Worm (Caenorhabditis elegans) whole organism, early embryonic: ENCODE data around the gene mfsd-12.

ENCODE experiments used
- B0310.2 ChIP-seq: sonication (generic microtip); optimal IDR thresholded peaks from 2 replicates; lab custom pipeline; 2016; ENCODE audit warnings: mild to moderate bottlenecking, missing genetic modification characterization, missing compliant biosample characterization
- F13C5.2 ChIP-seq: sonication (generic microtip); optimal IDR thresholded peaks from 2 replicates; lab custom pipeline; 2017; ENCODE audit warnings: mild to moderate bottlenecking, missing genetic modification characterization, inconsistent platforms, missing compliant biosample characterization
- aly-1 ChIP-seq: sonication (generic microtip); optimal IDR thresholded peaks from 2 replicates; lab custom pipeline; 2016; ENCODE audit warnings: missing genetic modification characterization, missing compliant biosample characterization
- ama-1 ChIP-seq: fragments of 150-350 bp; optimal IDR thresholded peaks from 2 replicates; lab custom pipeline; 2014
- ceh-13 ChIP-seq: fragments of 200-800 bp; sonication (Bioruptor generic); optimal IDR thresholded peaks from 2 replicates; lab custom pipeline; 2018; ENCODE audit warnings: mild to moderate bottlenecking, missing genetic modification characterization, missing compliant biosample characterization
- ceh-36 ChIP-seq: sonication (generic microtip); optimal IDR thresholded peaks from 2 replicates; lab custom pipeline; 2016; ENCODE audit warnings: missing genetic modification characterization, inconsistent platforms, missing compliant biosample characterization
- ets-7 ChIP-seq: sonication (generic microtip); optimal IDR thresholded peaks from 2 replicates; lab custom pipeline; 2016; ENCODE audit warnings: missing genotype, missing genetic modification characterization, missing compliant biosample characterization
- flt-1 ChIP-seq: fragments of 200-800 bp; sonication (Bioruptor generic); IDR thresholded peaks from 2 replicates; pipeline ENCODE4 v1.3.6; 2022; ENCODE audit warnings: missing genetic modification characterization, missing compliant biosample characterization
- hmbx-1 ChIP-seq: sonication (generic microtip); optimal IDR thresholded peaks from 2 replicates; lab custom pipeline; 2016; ENCODE audit warnings: mild to moderate bottlenecking, missing genetic modification characterization, missing compliant biosample characterization
- hmg-4 ChIP-seq: fragments of 200-800 bp; sonication (Bioruptor generic); optimal IDR thresholded peaks from 2 replicates; lab custom pipeline; 2018; ENCODE audit warnings: mild to moderate bottlenecking, missing genetic modification characterization, missing compliant biosample characterization
- hnd-1 ChIP-seq: sonication (generic microtip); optimal IDR thresholded peaks from 2 replicates; lab custom pipeline; 2016; ENCODE audit warnings: missing genetic modification characterization, missing compliant biosample characterization
- pes-1 ChIP-seq: fragments of 200-800 bp; sonication (Bioruptor generic); IDR thresholded peaks from 2 replicates; pipeline ENCODE4 v1.3.6; 2022; ENCODE audit warnings: missing genetic modification reagents, missing genetic modification characterization, missing compliant biosample characterization
- scrt-1 ChIP-seq: fragments of 200-800 bp; sonication (Bioruptor generic); IDR thresholded peaks from 2 replicates; pipeline ENCODE4 v1.3.6; 2022; ENCODE audit warnings: missing genetic modification characterization, missing compliant biosample characterization
- sea-1 ChIP-seq: fragments of 200-800 bp; sonication (Bioruptor generic); conservative IDR thresholded peaks from 2 replicates; pipeline ENCODE4 v1.3.6; 2022; ENCODE audit warnings: missing genetic modification characterization, missing compliant biosample characterization
- tbx-11 ChIP-seq: fragments of 200-800 bp; sonication (Bioruptor generic); IDR thresholded peaks from 2 replicates; pipeline ENCODE4 v1.3.6; 2022; ENCODE audit warnings: missing genetic modification characterization, missing compliant biosample characterization
- tbx-37 ChIP-seq: fragments of 200-800 bp; sonication (Bioruptor generic); conservative IDR thresholded peaks from 2 replicates; pipeline ENCODE4 v1.3.6; 2022; ENCODE audit warnings: missing genetic modification reagents, missing genetic modification characterization, missing compliant biosample characterization
- tra-4 ChIP-seq: sonication (generic microtip); optimal IDR thresholded peaks from 2 replicates; lab custom pipeline; 2017; ENCODE audit warnings: missing genetic modification characterization, missing compliant biosample characterization

The mfsd-12 gene

DNA sequence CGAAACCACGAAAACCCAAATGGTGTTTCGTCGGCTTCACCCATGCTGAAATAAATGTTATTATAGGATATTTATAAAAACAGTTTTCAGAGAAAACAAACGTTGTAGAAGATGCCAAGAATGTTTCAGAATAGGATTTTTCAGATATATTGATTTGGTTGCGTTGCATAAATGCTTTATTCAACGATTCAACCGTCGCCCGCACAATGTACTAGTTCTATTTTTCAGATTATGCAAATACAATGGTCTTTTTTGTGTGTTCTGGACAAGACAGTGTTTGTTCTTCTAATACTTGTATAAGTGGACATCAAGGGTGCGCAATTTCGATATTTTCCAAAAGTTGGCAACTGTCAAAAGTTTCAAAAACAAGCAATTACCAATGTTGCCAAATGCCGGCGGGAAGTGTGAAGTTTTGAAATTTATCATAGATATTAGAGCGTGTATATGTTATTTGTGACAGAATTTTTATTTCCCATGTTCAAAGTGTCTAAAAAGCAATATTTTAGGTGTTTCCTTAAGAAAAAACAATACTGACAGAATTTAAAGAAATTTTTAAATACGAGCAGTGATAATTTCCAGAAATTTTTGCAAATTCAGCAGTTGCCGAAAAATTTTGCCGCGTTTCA, 23.4 kb downstream of the mfsd-12 start, which contains the start of gene K02G10.5:
K02G10.5 (minus strand) TSS at position 51 of the 626 bp plus-strand sequence.
- TF ChIP-seq tbx-11 (GFP tag; lab: Robert Waterston, UW) (no peak), ets-7 (tag; lab: Kevin White, UChicago) (no peak), hmbx-1 (tag; lab: Kevin White, UChicago) (no peak), hmg-4 (no peak), sea-1 (GFP tag; lab: Robert Waterston, UW) (no peak), F13C5.2 (tag; lab: Kevin White, UChicago) (no peak), flt-1 (GFP tag; lab: Robert Waterston, UW) (no peak), scrt-1 (no peak), tbx-37 (GFP tag; lab: Robert Waterston, UW) (no peak)

DNA sequence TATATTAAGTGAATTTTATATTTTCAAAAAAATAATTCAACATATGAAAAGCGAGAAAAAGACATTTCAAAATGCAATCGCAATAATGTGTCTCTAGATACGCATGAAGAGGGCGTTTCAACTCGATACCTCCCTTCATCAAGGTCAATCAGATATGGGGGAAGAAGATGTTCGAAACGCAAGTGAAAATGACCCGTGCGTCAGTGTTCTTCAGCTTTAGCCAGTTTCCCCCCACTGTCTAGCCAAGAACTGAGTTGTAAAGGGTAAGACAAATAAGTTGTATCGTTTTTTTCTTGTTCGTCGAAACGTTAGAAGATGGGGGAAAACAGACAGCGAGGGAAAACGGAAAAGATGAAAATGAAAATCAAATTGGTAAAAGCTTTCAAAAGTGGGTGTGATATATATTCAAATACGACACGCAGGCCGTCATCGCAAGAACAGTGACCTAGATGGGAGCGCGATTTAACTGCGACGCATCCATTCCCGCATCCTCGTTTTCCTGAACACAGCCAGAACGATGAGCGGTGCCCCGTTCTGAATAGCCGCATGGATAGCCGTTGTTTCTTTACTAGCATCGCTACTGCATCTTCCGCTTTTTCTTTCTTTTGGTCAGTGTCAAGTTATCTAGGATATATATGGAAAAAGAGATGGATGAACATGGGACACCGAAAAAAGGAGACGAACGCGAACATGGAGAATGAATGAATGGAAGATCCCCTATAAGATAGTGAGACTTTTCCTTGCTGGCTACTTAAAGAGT, 26.9 kb downstream of the mfsd-12 start:
- TF ChIP-seq hnd-1 (tag; lab: Kevin White, UChicago) (no peak), sea-1 (GFP tag; lab: Robert Waterston, UW) (no peak), pes-1 (GFP tag; lab: Robert Waterston, UW) (no peak), tbx-37 (GFP tag; lab: Robert Waterston, UW) (no peak), F13C5.2 (tag; lab: Kevin White, UChicago) (no peak), ceh-36 (no peak), scrt-1 (no peak), ets-7 (tag; lab: Kevin White, UChicago) (no peak)

DNA sequence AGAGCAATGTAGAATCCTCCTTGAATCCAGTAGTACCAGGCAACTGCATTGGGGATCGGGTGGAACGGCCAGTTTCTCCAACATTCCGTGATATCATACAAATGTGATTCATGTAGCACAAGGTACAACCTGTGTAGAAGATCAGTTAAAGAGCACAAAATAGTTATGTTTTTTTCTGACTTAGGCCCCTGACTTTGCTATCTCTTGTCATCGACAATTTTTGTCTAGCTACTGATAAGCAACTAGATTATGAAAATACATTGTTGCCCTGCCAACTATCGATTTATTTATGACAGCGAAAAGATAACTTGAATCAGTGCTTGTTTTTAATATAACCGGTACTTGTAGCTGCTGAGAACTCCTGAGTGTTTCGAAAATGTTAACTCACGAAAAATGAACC, 30.4 kb downstream of the mfsd-12 start:
- TF ChIP-seq flt-1 (GFP tag; lab: Robert Waterston, UW) (no peak), tbx-37 (GFP tag; lab: Robert Waterston, UW) (no peak), ceh-36 (no peak), hmbx-1 (tag; lab: Kevin White, UChicago) (no peak), ceh-13 (GFP tag; lab: Kevin White, UChicago) (no peak), hmg-4 (no peak), F13C5.2 (tag; lab: Kevin White, UChicago) (no peak), ama-1 (no peak), sea-1 (GFP tag; lab: Robert Waterston, UW) (no peak), tra-4 (tag; lab: Kevin White, UChicago) (no peak), scrt-1 (no peak), pes-1 (GFP tag; lab: Robert Waterston, UW) (no peak), tbx-11 (GFP tag; lab: Robert Waterston, UW) (no peak), aly-1 (tag; lab: Kevin White, UChicago) (no peak), ets-7 (tag; lab: Kevin White, UChicago) (no peak), hnd-1 (tag; lab: Kevin White, UChicago) (no peak), B0310.2 (tag; lab: Kevin White, UChicago) (no peak)

DNA sequence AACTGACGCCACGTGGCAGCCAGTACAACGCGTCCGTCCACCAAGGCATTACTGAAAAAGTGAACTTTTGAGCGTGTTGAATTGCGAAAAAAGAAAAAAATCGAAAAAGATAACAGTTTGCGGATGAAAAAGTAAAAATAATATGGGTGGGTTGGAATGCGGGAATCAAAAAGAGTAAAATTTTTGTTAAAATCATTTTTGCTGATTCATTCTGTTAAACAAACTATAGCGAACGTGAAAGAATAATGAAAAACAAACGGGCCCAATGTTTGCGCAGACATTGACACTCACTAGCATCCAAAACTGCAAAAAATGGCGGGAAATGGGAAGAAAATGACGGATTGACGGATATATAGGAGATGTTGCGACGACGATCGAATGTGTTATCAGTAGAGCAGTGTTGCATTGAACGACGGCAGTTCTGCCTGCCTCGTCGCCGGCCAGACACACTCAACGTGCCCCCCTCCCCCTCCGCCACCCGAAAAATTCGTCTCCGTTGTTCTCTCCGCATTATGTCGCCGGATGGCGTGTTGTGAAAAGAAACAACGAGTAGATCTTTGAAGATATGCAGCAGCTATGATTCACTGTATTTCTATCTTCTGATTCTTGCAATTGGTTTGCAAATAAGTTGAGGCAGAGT, 31.6 kb downstream of the mfsd-12 start, which contains the start of gene hyl-2:
hyl-2 (minus strand) TSS at position 51 of the 640 bp plus-strand sequence.
- peak; percentile 28 for TF ChIP-seq F13C5.2 (tag; lab: Kevin White, UChicago)
- no peak for TF ChIP-seq sea-1 (GFP tag; lab: Robert Waterston, UW)
- no peak for TF ChIP-seq ceh-36
- TF ChIP-seq ama-1, result no peak
- peak; percentile 47 for TF ChIP-seq hmg-4

DNA sequence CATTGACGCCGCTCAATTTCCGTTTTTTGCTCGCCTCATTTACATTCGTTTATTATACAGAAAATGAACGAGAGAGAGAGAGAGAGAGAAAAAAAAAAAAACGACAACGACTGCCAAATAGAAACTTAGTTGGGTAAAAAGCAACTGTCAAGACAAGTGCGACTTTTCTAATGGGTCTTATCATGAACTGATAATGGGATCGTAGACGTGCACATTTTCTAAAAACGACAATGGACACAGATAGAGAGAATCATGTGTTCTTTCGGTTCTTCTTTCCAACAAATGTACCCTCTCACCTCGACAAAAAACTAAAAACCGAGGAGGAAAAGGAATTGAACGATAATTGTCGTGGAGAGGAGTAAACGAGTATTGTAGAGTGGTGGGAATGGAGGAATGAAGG, 32.2 kb downstream of the mfsd-12 start:
- TF ChIP-seq aly-1 (tag; lab: Kevin White, UChicago) (no peak), ceh-36 (no peak), ceh-13 (GFP tag; lab: Kevin White, UChicago) (no peak), flt-1 (GFP tag; lab: Robert Waterston, UW) (no peak), tra-4 (tag; lab: Kevin White, UChicago) (no peak), hmbx-1 (tag; lab: Kevin White, UChicago) (no peak), scrt-1 (no peak)

DNA sequence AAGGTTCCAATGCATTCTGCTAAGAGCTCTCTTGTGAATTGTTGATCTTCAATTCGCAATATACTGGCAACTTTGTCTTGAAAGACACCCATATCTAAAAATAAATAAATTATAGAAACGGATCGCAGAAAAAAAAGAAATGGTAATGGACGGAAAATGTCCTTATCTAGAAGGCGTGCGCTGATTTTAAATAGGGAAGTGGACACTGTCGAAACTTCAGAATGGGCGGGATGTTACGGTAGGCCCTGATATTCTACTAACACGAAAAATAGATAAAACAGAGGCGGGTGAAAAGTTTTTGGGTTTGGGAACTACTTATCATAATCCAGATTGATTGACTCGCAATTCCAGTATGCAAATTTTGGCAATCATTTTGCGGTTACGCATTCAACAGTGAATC, 37.0 kb downstream of the mfsd-12 start, which contains the start of gene aqp-8:
aqp-8 (minus strand) TSS at position 101 of the 400 bp plus-strand sequence.
- no peak for TF ChIP-seq tra-4 (tag; lab: Kevin White, UChicago)
- no peak for TF ChIP-seq hnd-1 (tag; lab: Kevin White, UChicago)
- TF ChIP-seq tbx-37 (GFP tag; lab: Robert Waterston, UW), result no peak
- no peak for TF ChIP-seq ceh-13 (GFP tag; lab: Kevin White, UChicago)
- TF ChIP-seq sea-1 (GFP tag; lab: Robert Waterston, UW), result no peak
- TF ChIP-seq aly-1 (tag; lab: Kevin White, UChicago), result no peak
- TF ChIP-seq scrt-1, result no peak
- no peak for TF ChIP-seq B0310.2 (tag; lab: Kevin White, UChicago)
- no peak for TF ChIP-seq flt-1 (GFP tag; lab: Robert Waterston, UW)
- TF ChIP-seq hmg-4, result no peak
- no peak for TF ChIP-seq hmbx-1 (tag; lab: Kevin White, UChicago)
- no peak for TF ChIP-seq pes-1 (GFP tag; lab: Robert Waterston, UW)
- TF ChIP-seq ets-7 (tag; lab: Kevin White, UChicago), result no peak

DNA sequence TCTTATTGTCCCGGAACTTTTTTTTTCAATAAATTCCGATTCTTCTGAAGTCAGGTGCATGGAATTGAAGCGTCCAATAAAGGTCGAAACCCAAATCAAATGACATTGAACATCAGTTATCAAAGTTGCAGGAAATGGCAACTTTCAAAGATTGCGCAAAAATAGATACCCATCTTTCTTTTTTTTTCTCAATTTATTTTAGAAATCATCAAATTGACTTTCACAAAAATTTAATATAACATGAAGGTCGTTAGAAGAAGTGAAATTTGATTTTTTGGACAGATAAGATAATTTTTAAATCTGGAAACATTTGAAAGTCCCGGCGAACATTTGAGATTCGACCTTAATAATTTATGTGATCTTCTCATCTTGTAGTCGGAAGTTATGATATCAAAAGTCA, 37.8 kb downstream of the mfsd-12 start:
- no peak for TF ChIP-seq tbx-37 (GFP tag; lab: Robert Waterston, UW)
- no peak for TF ChIP-seq flt-1 (GFP tag; lab: Robert Waterston, UW)
- no peak for TF ChIP-seq ceh-36
- TF ChIP-seq F13C5.2 (tag; lab: Kevin White, UChicago), result no peak
- TF ChIP-seq pes-1 (GFP tag; lab: Robert Waterston, UW), result no peak
- no peak for TF ChIP-seq tbx-11 (GFP tag; lab: Robert Waterston, UW)
- TF ChIP-seq hnd-1 (tag; lab: Kevin White, UChicago), result no peak
- TF ChIP-seq B0310.2 (tag; lab: Kevin White, UChicago), result no peak
- no peak for TF ChIP-seq tra-4 (tag; lab: Kevin White, UChicago)
- no peak for TF ChIP-seq scrt-1
- TF ChIP-seq hmbx-1 (tag; lab: Kevin White, UChicago), result no peak
- no peak for TF ChIP-seq ets-7 (tag; lab: Kevin White, UChicago)
- no peak for TF ChIP-seq ama-1
- no peak for TF ChIP-seq ceh-13 (GFP tag; lab: Kevin White, UChicago)
- TF ChIP-seq hmg-4, result no peak
- no peak for TF ChIP-seq aly-1 (tag; lab: Kevin White, UChicago)
